Worm (Caenorhabditis elegans) whole organism, L4 larva: ENCODE data around the gene mup-2.

Experiments used
- D1046.2 ChIP-seq: fragments of 200-800 bp; sonication (Bioruptor generic); IDR thresholded peaks from 2 replicates; pipeline ENCODE4 v1.3.6; 2022; ENCODE audit warnings: missing genetic modification characterization, missing compliant biosample characterization
- F26F4.8 ChIP-seq: fragments of 200-800 bp; sonication (Bioruptor generic); conservative IDR thresholded peaks from 2 replicates; pipeline ENCODE4 v1.3.6; 2022; ENCODE audit warnings: missing genetic modification characterization, missing compliant biosample characterization
- F44E2.7 ChIP-seq: fragments of 200-800 bp; sonication (Bioruptor generic); IDR thresholded peaks from 2 replicates; pipeline ENCODE4 v2.1.2; 2022; ENCODE audit warnings: missing genetic modification characterization, missing compliant biosample characterization
- F49E8.2 ChIP-seq: sonication (generic microtip); optimal IDR thresholded peaks from 2 replicates; lab custom pipeline; 2016; ENCODE audit warnings: missing compliant biosample characterization, mild to moderate bottlenecking, missing genetic modification characterization, borderline replicate concordance
- Y48G9A.11 ChIP-seq: fragments of 200-800 bp; sonication (Bioruptor generic); IDR thresholded peaks from 2 replicates; pipeline ENCODE4 v1.3.6; 2022; ENCODE audit warnings: missing genetic modification reagents, missing genetic modification characterization, missing compliant biosample characterization
- Y5F2A.4 ChIP-seq: fragments of 200-800 bp; sonication (Bioruptor generic); optimal IDR thresholded peaks from 2 replicates; lab custom pipeline; 2018; ENCODE audit warnings: mild to moderate bottlenecking, missing genetic modification characterization, missing compliant biosample characterization
- Y75B8A.6 ChIP-seq: fragments of 200-800 bp; sonication (Bioruptor generic); IDR thresholded peaks from 2 replicates; pipeline ENCODE4 v1.3.6; 2022; ENCODE audit warnings: missing genetic modification reagents, missing genetic modification characterization, missing compliant biosample characterization
- ZK337.2 ChIP-seq: fragments of 200-800 bp; sonication (Bioruptor generic); IDR thresholded peaks from 2 replicates; pipeline ENCODE4 v1.3.6; 2022; ENCODE audit warnings: missing genetic modification reagents, missing genetic modification characterization, missing compliant biosample characterization
- aly-2 ChIP-seq: sonication (generic microtip); optimal IDR thresholded peaks from 2 replicates; lab custom pipeline; 2018; ENCODE audit warnings: missing biosample characterization, missing genetic modification characterization
- ama-1 ChIP-seq: fragments of 150-350 bp; optimal IDR thresholded peaks from 2 replicates; lab custom pipeline; 2014; ENCODE audit warnings: inconsistent platforms, mixed read lengths
- ceh-32 ChIP-seq: sonication (generic microtip); optimal IDR thresholded peaks from 2 replicates; lab custom pipeline; 2016; ENCODE audit warnings: mild to moderate bottlenecking, missing genetic modification characterization, missing compliant biosample characterization; ENCODE audit not compliant: poor library complexity
- ceh-44 ChIP-seq: fragments of 200-800 bp; sonication (Bioruptor generic); IDR thresholded peaks from 2 replicates; pipeline ENCODE4 v1.3.6; 2022; ENCODE audit warnings: missing genetic modification reagents, missing genetic modification characterization, missing compliant biosample characterization
- ceh-82 ChIP-seq: sonication (generic microtip); optimal IDR thresholded peaks from 2 replicates; lab custom pipeline; 2017; ENCODE audit warnings: missing biosample characterization, missing genetic modification characterization
- ctbp-1 ChIP-seq: fragments of 200-800 bp; sonication (Bioruptor generic); IDR thresholded peaks from 2 replicates; pipeline ENCODE4 v1.3.6; 2022; ENCODE audit warnings: missing genetic modification reagents, missing genetic modification characterization, missing compliant biosample characterization
- daf-16 ChIP-seq, 3 experiments: sonication (generic microtip); optimal IDR thresholded peaks; 2 replicates each; lab custom pipeline; 2016 to 2017; ENCODE audit warnings: missing genetic modification characterization in 3 of 3, missing genetic modification reagents in 3 of 3, mild to moderate bottlenecking in 2 of 3, missing compliant biosample characterization in 2 of 3, missing biosample characterization in 1 of 3, moderate library complexity in 1 of 3
- daf-19 ChIP-seq: fragments of 200-800 bp; sonication (Bioruptor generic); conservative IDR thresholded peaks from 2 replicates; pipeline ENCODE4 v1.3.6; 2022; ENCODE audit warnings: missing genetic modification characterization, missing compliant biosample characterization
- daf-8 ChIP-seq: fragments of 200-800 bp; sonication (Bioruptor generic); IDR thresholded peaks from 2 replicates; pipeline ENCODE4 v1.3.6; 2022; ENCODE audit warnings: missing genetic modification characterization, missing compliant biosample characterization
- dmd-6 ChIP-seq: fragments of 200-800 bp; sonication (Bioruptor generic); IDR thresholded peaks from 2 replicates; pipeline ENCODE4 v1.3.6; 2022; ENCODE audit warnings: missing genetic modification reagents, missing genetic modification characterization, missing compliant biosample characterization
- dmd-8 ChIP-seq: fragments of 200-800 bp; sonication (Bioruptor generic); IDR thresholded peaks from 2 replicates; pipeline ENCODE4 v1.3.6; 2022; ENCODE audit warnings: missing genetic modification characterization, missing compliant biosample characterization
- dpl-1 ChIP-seq: fragments of 150-350 bp; optimal IDR thresholded peaks from 2 replicates; lab custom pipeline; 2014; ENCODE audit warnings: missing biosample characterization, missing genetic modification reagents, missing genetic modification characterization
- dve-1 ChIP-seq: sonication (generic microtip); optimal IDR thresholded peaks from 2 replicates; lab custom pipeline; 2017; ENCODE audit warnings: antibody characterized with exemption, mild to moderate bottlenecking, missing genetic modification characterization, missing compliant biosample characterization; ENCODE audit not compliant: insufficient read depth
- fkh-10 ChIP-seq: fragments of 150-350 bp; optimal IDR thresholded peaks from 2 replicates; lab custom pipeline; 2014; ENCODE audit warnings: missing biosample characterization, missing genetic modification reagents, missing genetic modification characterization
- hlh-11 ChIP-seq: fragments of 200-800 bp; sonication (Bioruptor generic); optimal IDR thresholded peaks from 2 replicates; lab custom pipeline; 2018; ENCODE audit warnings: mild to moderate bottlenecking, missing genetic modification characterization, missing compliant biosample characterization
- hlh-30 ChIP-seq: sonication (generic microtip); optimal IDR thresholded peaks from 2 replicates; lab custom pipeline; 2017; ENCODE audit warnings: antibody characterized with exemption, mild to moderate bottlenecking, missing genetic modification characterization, missing compliant biosample characterization; ENCODE audit not compliant: insufficient read depth
- jun-1 ChIP-seq: fragments of 150-350 bp; optimal IDR thresholded peaks from 2 replicates; lab custom pipeline; 2014; ENCODE audit warnings: missing biosample characterization, missing genetic modification reagents, missing genetic modification characterization
- lin-1 ChIP-seq: fragments of 200-800 bp; sonication (Bioruptor generic); IDR thresholded peaks from 2 replicates; pipeline ENCODE4 v1.3.6; 2022; ENCODE audit warnings: missing genetic modification reagents, missing genetic modification characterization, missing compliant biosample characterization
- lin-13 ChIP-seq: fragments of 150-350 bp; optimal IDR thresholded peaks from 2 replicates; lab custom pipeline; 2014; ENCODE audit warnings: missing biosample characterization, missing genetic modification reagents, missing genetic modification characterization
- lin-38 ChIP-seq: fragments of 200-800 bp; sonication (Bioruptor generic); IDR thresholded peaks from 2 replicates; pipeline ENCODE4 v1.3.6; 2022; ENCODE audit warnings: missing genetic modification reagents, missing genetic modification characterization, missing compliant biosample characterization
- lir-3 ChIP-seq: sonication (generic microtip); optimal IDR thresholded peaks from 2 replicates; lab custom pipeline; 2016; ENCODE audit warnings: mild to moderate bottlenecking, missing genetic modification characterization, missing compliant biosample characterization
- lsy-2 ChIP-seq, 2 experiments: fragments of 150-350 bp in 1 of 2; sonication (generic microtip) in 1 of 2; optimal IDR thresholded peaks; 2 replicates each; lab custom pipeline; 2014 to 2017; ENCODE audit warnings: missing biosample characterization in 2 of 2, missing genetic modification characterization in 2 of 2
- madf-5 ChIP-seq, 2 experiments: fragments of 200-800 bp; sonication (Bioruptor generic); IDR thresholded peaks; 2 replicates each; pipeline ENCODE4 v1.3.6; 2022; ENCODE audit warnings: missing compliant biosample characterization in 2 of 2, missing genetic modification characterization in 2 of 2
- madf-9 ChIP-seq: fragments of 200-800 bp; sonication (Bioruptor generic); conservative IDR thresholded peaks from 2 replicates; pipeline ENCODE4 v1.3.6; 2022; ENCODE audit warnings: missing genetic modification reagents, missing genetic modification characterization, missing compliant biosample characterization
- mdl-1 ChIP-seq, 2 experiments: fragments of 150-350 bp in 1 of 2; sonication (generic microtip) in 1 of 2; optimal IDR thresholded peaks; 2 replicates each; lab custom pipeline; 2014 to 2017; ENCODE audit warnings: missing biosample characterization in 2 of 2, missing genetic modification characterization in 2 of 2
- mdt-29 ChIP-seq: fragments of 200-800 bp; sonication (Bioruptor generic); IDR thresholded peaks from 2 replicates; pipeline ENCODE4 v1.3.6; 2022; ENCODE audit warnings: missing genetic modification reagents, missing genetic modification characterization, missing compliant biosample characterization
- mep-1 ChIP-seq: fragments of 150-350 bp; sonication (generic microtip); optimal IDR thresholded peaks from 3 replicates; lab custom pipeline; 2014; ENCODE audit warnings: missing biosample characterization, missing genetic modification characterization
- mxl-2 ChIP-seq: fragments of 200-800 bp; sonication (Bioruptor generic); conservative IDR thresholded peaks from 2 replicates; pipeline ENCODE4 v1.3.6; 2022; ENCODE audit warnings: missing genetic modification reagents, missing genetic modification characterization, missing compliant biosample characterization
- nhr-102 ChIP-seq: sonication (generic microtip); optimal IDR thresholded peaks from 2 replicates; lab custom pipeline; 2016; ENCODE audit warnings: mild to moderate bottlenecking, missing genetic modification characterization, moderate library complexity, missing compliant biosample characterization
- nhr-111 ChIP-seq: fragments of 200-800 bp; sonication (Bioruptor generic); optimal IDR thresholded peaks from 2 replicates; lab custom pipeline; 2018; ENCODE audit warnings: mild to moderate bottlenecking, missing genetic modification characterization, missing compliant biosample characterization
- nhr-25 ChIP-seq: sonication (generic microtip); optimal IDR thresholded peaks from 2 replicates; lab custom pipeline; 2017; ENCODE audit warnings: missing genetic modification characterization, mild to moderate bottlenecking, missing compliant biosample characterization, antibody characterized with exemption, moderate library complexity, borderline replicate concordance; ENCODE audit not compliant: insufficient read depth
- nhr-28 ChIP-seq: fragments of 150-350 bp; optimal IDR thresholded peaks from 2 replicates; lab custom pipeline; 2014; ENCODE audit warnings: missing biosample characterization, missing genetic modification characterization
- nhr-48 ChIP-seq: sonication (generic microtip); optimal IDR thresholded peaks from 2 replicates; lab custom pipeline; 2016; ENCODE audit warnings: mild to moderate bottlenecking, missing genetic modification characterization, missing compliant biosample characterization
- nhr-77 ChIP-seq: fragments of 150-350 bp; optimal IDR thresholded peaks from 2 replicates; lab custom pipeline; 2014; ENCODE audit warnings: missing biosample characterization, missing genetic modification characterization
- pqm-1 ChIP-seq: sonication (generic microtip); optimal IDR thresholded peaks from 2 replicates; lab custom pipeline; 2017; ENCODE audit warnings: missing biosample characterization, missing genetic modification characterization
- snpc-1.2 ChIP-seq: fragments of 200-800 bp; sonication (Bioruptor generic); IDR thresholded peaks from 2 replicates; pipeline ENCODE4 v1.3.6; 2022; ENCODE audit warnings: missing genetic modification reagents, missing genetic modification characterization, missing compliant biosample characterization
- spr-1 ChIP-seq: sonication (generic microtip); optimal IDR thresholded peaks from 2 replicates; lab custom pipeline; 2016; ENCODE audit warnings: mild to moderate bottlenecking, missing genetic modification characterization, missing compliant biosample characterization
- spr-3 ChIP-seq: fragments of 200-800 bp; sonication (Bioruptor generic); optimal IDR thresholded peaks from 2 replicates; lab custom pipeline; 2018; ENCODE audit warnings: mild to moderate bottlenecking, missing genetic modification characterization, missing compliant biosample characterization
- tra-1 ChIP-seq: fragments of 200-800 bp; sonication (Bioruptor generic); IDR thresholded peaks from 2 replicates; pipeline ENCODE4 v1.3.6; 2022; ENCODE audit warnings: missing genetic modification reagents, missing genetic modification characterization, missing compliant biosample characterization
- vab-7 ChIP-seq: fragments of 200-800 bp; sonication (Bioruptor generic); IDR thresholded peaks from 2 replicates; pipeline ENCODE4 v1.3.6; 2022; ENCODE audit warnings: missing genetic modification reagents, missing genetic modification characterization, missing compliant biosample characterization
- zag-1 ChIP-seq: fragments of 150-350 bp; optimal IDR thresholded peaks from 2 replicates; lab custom pipeline; 2014; ENCODE audit warnings: missing biosample characterization, missing genetic modification characterization
- zip-11 ChIP-seq: fragments of 200-800 bp; sonication (Bioruptor generic); IDR thresholded peaks from 2 replicates; pipeline ENCODE4 v1.3.6; 2022; ENCODE audit warnings: missing genetic modification characterization, missing compliant biosample characterization
- ztf-7 ChIP-seq: fragments of 150-350 bp; optimal IDR thresholded peaks from 2 replicates; lab custom pipeline; 2014; ENCODE audit warnings: missing biosample characterization, missing genetic modification characterization

The mup-2 gene

DNA sequence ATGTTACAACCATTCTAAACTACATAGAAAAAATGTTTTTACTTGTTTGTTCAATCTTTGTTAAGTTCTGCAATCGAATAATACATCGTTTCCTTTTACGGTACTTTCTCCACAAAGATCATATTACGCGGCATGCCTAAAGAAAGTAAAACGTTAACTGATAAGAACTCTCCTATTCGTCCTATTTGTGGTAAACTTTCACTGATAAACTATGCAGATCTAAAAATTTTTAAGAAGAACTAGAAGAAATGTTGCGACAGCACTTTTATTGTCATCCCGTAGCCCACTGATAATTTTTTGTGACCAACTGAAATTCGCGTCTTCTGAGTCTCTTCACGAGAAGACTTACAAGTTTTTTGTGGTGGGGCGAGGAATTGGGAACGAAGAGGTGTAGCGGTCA, 17.1 kb upstream of the mup-2 start:
- TF ChIP-seq spr-1 (no peak), lsy-2 (tag; optimal IDR thresholded peaks at IDR 0.05; lab: Kevin White, UChicago) (no peak), zip-11 (GFP tag; lab: Robert Waterston, UW) (no peak), dve-1 (tag; lab: Kevin White, UChicago) (peak; percentile 89), tra-1 (GFP tag; lab: Robert Waterston, UW) (no peak), ceh-32 (no peak), lir-3 (tag; lab: Kevin White, UChicago) (no peak), dpl-1 (GFP tag; lab: Kevin White, UChicago) (no peak), Y5F2A.4 (GFP tag; lab: Kevin White, UChicago) (no peak), mdt-29 (GFP tag; lab: Robert Waterston, UW) (no peak), lin-1 (0 out of 2 replicates have a peak, but pooled peaks have one; percentile 36), lin-38 (no peak), daf-19 (no peak), madf-5 (GFP tag; IDR thresholded peaks at IDR 0.05; lab: Robert Waterston, UW) (no peak), pqm-1 (tag; lab: Kevin White, UChicago) (peak; percentile 96), Y75B8A.6 (GFP tag; lab: Robert Waterston, UW) (no peak), daf-16 (GFP tag; optimal IDR thresholded peaks at IDR 0.05; lab: Kevin White, UChicago) (no peak), daf-16 (tag; optimal IDR thresholded peaks at IDR 0.05; lab: Kevin White, UChicago) (peak; percentile 75), nhr-102 (peak; percentile 43), nhr-48 (tag; lab: Kevin White, UChicago) (no peak), jun-1 (tag; lab: Kevin White, UChicago) (no peak), aly-2 (tag; lab: Kevin White, UChicago) (no peak), ceh-44 (GFP tag; lab: Robert Waterston, UW) (no peak), madf-9 (GFP tag; lab: Robert Waterston, UW) (no peak), lin-13 (GFP tag; lab: Kevin White, UChicago) (no peak), hlh-30 (tag; lab: Kevin White, UChicago) (no peak), vab-7 (GFP tag; lab: Robert Waterston, UW) (no peak), nhr-25 (tag; lab: Kevin White, UChicago) (no peak), zag-1 (no peak), nhr-77 (tag; lab: Kevin White, UChicago) (peak; percentile 90), hlh-11 (tag; lab: Kevin White, UChicago) (peak; percentile 71), ztf-7 (tag; lab: Kevin White, UChicago) (no peak), mep-1 (no peak), ctbp-1 (no peak), Y48G9A.11 (GFP tag; lab: Robert Waterston, UW) (no peak), snpc-1.2 (GFP tag; lab: Robert Waterston, UW) (no peak), ZK337.2 (GFP tag; lab: Robert Waterston, UW) (no peak), daf-8 (GFP tag; lab: Robert Waterston, UW) (no peak), ama-1 (no peak), F49E8.2 (tag; lab: Kevin White, UChicago) (no peak), F26F4.8 (GFP tag; lab: Robert Waterston, UW) (no peak), D1046.2 (GFP tag; lab: Robert Waterston, UW) (no peak), mdl-1 (tag; optimal IDR thresholded peaks at IDR 0.05; lab: Kevin White, UChicago) (peak in 1 of 2 experiments; percentile 36), spr-3 (GFP tag; lab: Kevin White, UChicago) (no peak), dmd-6 (GFP tag; lab: Robert Waterston, UW) (peak; percentile 80), mxl-2 (GFP tag; lab: Robert Waterston, UW) (no peak), nhr-28 (peak; percentile 95), fkh-10 (GFP tag; lab: Kevin White, UChicago) (no peak), F44E2.7 (GFP tag; lab: Robert Waterston, UW) (no peak), ceh-82 (tag; lab: Kevin White, UChicago) (no peak), nhr-111 (no peak), dmd-8 (GFP tag; lab: Robert Waterston, UW) (no peak)
